Fruit fly (Drosophila melanogaster) whole organism, embryonic: ENCODE results near the gene asf1.

Source experiments
- ATbp ChIP-seq: fragments of 200-800 bp; sonication (Bioruptor generic); optimal IDR thresholded peaks from 2 replicates; lab custom pipeline; 2017; ENCODE audit warnings: missing biosample characterization, mild to moderate bottlenecking, missing genetic modification characterization, missing genetic modification reagents
- Atf-2 ChIP-seq: fragments of 200-800 bp; sonication (Bioruptor generic); optimal IDR thresholded peaks from 2 replicates; lab custom pipeline; 2016; ENCODE audit warnings: missing biosample characterization, missing genetic modification characterization
- BEAF-32 ChIP-seq: fragments of 200-800 bp; sonication (Bioruptor generic); optimal IDR thresholded peaks from 3 replicates; lab custom pipeline; 2017; ENCODE audit warnings: missing biosample characterization, missing genetic modification characterization, mild to moderate bottlenecking, moderate library complexity, missing genetic modification reagents
- Bgb ChIP-seq: fragments of 200-800 bp; sonication (Bioruptor generic); IDR thresholded peaks from 2 replicates; pipeline ENCODE4 v1.3.6; 2022; ENCODE audit warnings: missing biosample characterization, missing genetic modification characterization; ENCODE audit not compliant: partially characterized antibody
- Blimp-1 ChIP-seq: fragments of 200-800 bp; sonication (Bioruptor generic); optimal IDR thresholded peaks from 3 replicates; lab custom pipeline; 2018; ENCODE audit warnings: missing biosample characterization, missing genetic modification characterization, mild to moderate bottlenecking, moderate library complexity, missing genetic modification reagents
- CG10565 ChIP-seq: fragments of 200-800 bp; sonication (Bioruptor generic); optimal IDR thresholded peaks from 3 replicates; lab custom pipeline; 2016; ENCODE audit warnings: missing biosample characterization, mild to moderate bottlenecking, missing genetic modification characterization
- CG11085 ChIP-seq: fragments of 200-800 bp; sonication (Bioruptor generic); IDR thresholded peaks from 2 replicates; pipeline ENCODE4 v1.3.6; 2022; ENCODE audit warnings: missing biosample characterization, missing genetic modification characterization
- CG11695 ChIP-seq: fragments of 200-800 bp; sonication (Bioruptor generic); IDR thresholded peaks from 3 replicates; pipeline ENCODE4 v1.3.6; 2022; ENCODE audit warnings: missing biosample characterization, missing genetic modification characterization
- CG11696 ChIP-seq: fragments of 200-800 bp; sonication (Bioruptor generic); IDR thresholded peaks from 2 replicates; pipeline ENCODE4 v1.3.6; 2022; ENCODE audit warnings: missing biosample characterization, missing genetic modification characterization
- CG12942 ChIP-seq: fragments of 200-800 bp; sonication (Bioruptor generic); optimal IDR thresholded peaks from 3 replicates; lab custom pipeline; 2016; ENCODE audit warnings: missing biosample characterization, missing genetic modification characterization
- CG14667 ChIP-seq: fragments of 200-800 bp; sonication (Bioruptor generic); IDR thresholded peaks from 2 replicates; pipeline ENCODE4 v1.3.6; 2022; ENCODE audit warnings: missing biosample characterization, missing genetic modification characterization
- CG15073 ChIP-seq: fragments of 200-800 bp; sonication (Bioruptor generic); optimal IDR thresholded peaks from 2 replicates; lab custom pipeline; 2016; ENCODE audit warnings: missing biosample characterization, missing genetic modification characterization
- CG18599 ChIP-seq: fragments of 200-800 bp; sonication (Bioruptor generic); optimal IDR thresholded peaks from 3 replicates; lab custom pipeline; 2017; ENCODE audit warnings: missing biosample characterization, missing genetic modification characterization, mild to moderate bottlenecking, moderate library complexity, missing genetic modification reagents
- CG4360 ChIP-seq: fragments of 200-800 bp; sonication (Bioruptor generic); IDR thresholded peaks from 2 replicates; pipeline ENCODE4 v1.3.6; 2022; ENCODE audit warnings: missing biosample characterization, missing genetic modification characterization
- CG4617 ChIP-seq: fragments of 200-800 bp; sonication (Bioruptor generic); optimal IDR thresholded peaks from 3 replicates; lab custom pipeline; 2016; ENCODE audit warnings: missing biosample characterization, missing genetic modification characterization, borderline replicate concordance
- CG4820 ChIP-seq: fragments of 200-800 bp; sonication (Bioruptor generic); optimal IDR thresholded peaks from 3 replicates; lab custom pipeline; 2016; ENCODE audit warnings: missing biosample characterization, missing genetic modification characterization
- CG5953 ChIP-seq: fragments of 200-800 bp; sonication (Bioruptor generic); IDR thresholded peaks from 2 replicates; pipeline ENCODE4 v1.3.6; 2022; ENCODE audit warnings: missing biosample characterization, missing genetic modification characterization
- CG6272 ChIP-seq: fragments of 200-800 bp; sonication (Bioruptor generic); IDR thresholded peaks from 2 replicates; pipeline ENCODE4 v1.3.6; 2022; ENCODE audit warnings: missing biosample characterization, missing genetic modification characterization
- CG7271 ChIP-seq: fragments of 200-800 bp; sonication (Bioruptor generic); optimal IDR thresholded peaks from 2 replicates; lab custom pipeline; 2018; ENCODE audit warnings: missing biosample characterization, mild to moderate bottlenecking, missing genetic modification characterization, moderate library complexity
- Camta ChIP-seq: fragments of 200-800 bp; sonication (Bioruptor generic); optimal IDR thresholded peaks from 2 replicates; lab custom pipeline; 2016; ENCODE audit warnings: missing biosample characterization, missing genetic modification characterization
- CrebB ChIP-seq: fragments of 200-800 bp; sonication (Bioruptor generic); optimal IDR thresholded peaks from 3 replicates; lab custom pipeline; 2018; ENCODE audit warnings: missing biosample characterization, mild to moderate bottlenecking, missing genetic modification characterization
- Dip2 ChIP-seq: fragments of 200-800 bp; sonication (Bioruptor generic); IDR thresholded peaks from 2 replicates; pipeline ENCODE4 v1.3.6; 2022; ENCODE audit warnings: missing biosample characterization, missing genetic modification characterization
- E2f2 ChIP-seq: fragments of 200-800 bp; sonication (Bioruptor generic); IDR thresholded peaks from 2 replicates; pipeline ENCODE4 v1.3.6; 2022; ENCODE audit warnings: missing biosample characterization, missing genetic modification characterization
- ERR ChIP-seq: fragments of 200-800 bp; sonication (Bioruptor generic); optimal IDR thresholded peaks from 2 replicates; lab custom pipeline; 2016; ENCODE audit warnings: missing biosample characterization, missing genetic modification characterization
- Eip74EF ChIP-seq, 2 experiments: fragments of 200-800 bp in 1 of 2; fragments of >200 bp in 1 of 2; sonication (Bioruptor generic) in 1 of 2; optimal IDR thresholded peaks; 2 replicates each; lab custom pipeline; 2017 to 2019; ENCODE audit warnings: missing biosample characterization in 2 of 2, missing genetic modification characterization in 2 of 2, mild to moderate bottlenecking in 1 of 2, moderate library complexity in 1 of 2
- Fer1 ChIP-seq: fragments of 200-800 bp; sonication (Bioruptor generic); optimal IDR thresholded peaks from 2 replicates; lab custom pipeline; 2017; ENCODE audit warnings: missing biosample characterization, mild to moderate bottlenecking, missing genetic modification characterization
- Fer3 ChIP-seq: fragments of 200-800 bp; sonication (Bioruptor generic); optimal IDR thresholded peaks from 2 replicates; lab custom pipeline; 2018; ENCODE audit warnings: missing biosample characterization, mild to moderate bottlenecking, missing genetic modification characterization, moderate library complexity
- HLH54F ChIP-seq: fragments of 200-800 bp; sonication (Bioruptor generic); optimal IDR thresholded peaks from 3 replicates; lab custom pipeline; 2016; ENCODE audit warnings: missing biosample characterization, missing genetic modification characterization
- Jarid2 ChIP-seq: fragments of 200-800 bp; sonication (Bioruptor generic); optimal IDR thresholded peaks from 3 replicates; lab custom pipeline; 2017; ENCODE audit warnings: mild to moderate bottlenecking, missing biosample characterization, missing genetic modification reagents, missing genetic modification characterization
- Mes4 ChIP-seq: fragments of 200-800 bp; sonication (Bioruptor generic); optimal IDR thresholded peaks from 2 replicates; lab custom pipeline; 2016; ENCODE audit warnings: missing biosample characterization, missing genetic modification characterization
- NC2α ChIP-seq: fragments of 200-800 bp; sonication (Bioruptor generic); optimal IDR thresholded peaks from 2 replicates; lab custom pipeline; 2016; ENCODE audit warnings: missing biosample characterization, missing genetic modification characterization
- Neu2 ChIP-seq: fragments of 200-800 bp; sonication (Bioruptor generic); optimal IDR thresholded peaks from 3 replicates; lab custom pipeline; 2016; ENCODE audit warnings: missing biosample characterization, missing genetic modification characterization, borderline replicate concordance
- Nf-YC ChIP-seq: fragments of 200-800 bp; optimal IDR thresholded peaks from 3 replicates; lab custom pipeline; 2019; ENCODE audit warnings: missing biosample characterization, mild to moderate bottlenecking, missing genetic modification characterization, moderate library complexity
- Oli ChIP-seq: fragments of 200-800 bp; sonication (Bioruptor generic); optimal IDR thresholded peaks from 2 replicates; lab custom pipeline; 2018; ENCODE audit warnings: missing biosample characterization, mild to moderate bottlenecking, missing genetic modification characterization, moderate library complexity
- Optix ChIP-seq: fragments of 200-800 bp; sonication (Bioruptor generic); IDR thresholded peaks from 3 replicates; pipeline ENCODE4 v1.3.6; 2022; ENCODE audit warnings: missing biosample characterization, missing genetic modification characterization
- Rx ChIP-seq: fragments of 200-800 bp; sonication (Bioruptor generic); IDR thresholded peaks from 2 replicates; pipeline ENCODE4 v1.3.6; 2022; ENCODE audit warnings: missing biosample characterization, missing genetic modification characterization
- Sin3A ChIP-seq: fragments of >200 bp; optimal IDR thresholded peaks from 2 replicates; lab custom pipeline; 2018
- Trl ChIP-seq, 3 experiments: fragments of >200 bp in 2 of 3; fragments of 200-800 bp in 1 of 3; sonication (Bioruptor generic) in 1 of 3; optimal IDR thresholded peaks; 2 replicates in 1 of 3; 3 replicates in 2 of 3; lab custom pipeline; 2016 to 2017; ENCODE audit warnings: missing biosample characterization in 1 of 3, missing genetic modification characterization in 1 of 3
- abd-A ChIP-seq: fragments of 200-800 bp; sonication (Bioruptor generic); optimal IDR thresholded peaks from 3 replicates; lab custom pipeline; 2019; ENCODE audit warnings: missing biosample characterization, mild to moderate bottlenecking, missing genetic modification characterization, moderate library complexity
- btn ChIP-seq: fragments of 200-800 bp; sonication (Bioruptor generic); optimal IDR thresholded peaks from 2 replicates; lab custom pipeline; 2016; ENCODE audit warnings: missing biosample characterization, missing genetic modification characterization
- cad ChIP-seq: fragments of >200 bp; optimal IDR thresholded peaks from 2 replicates; lab custom pipeline; 2017; ENCODE audit warnings: missing biosample characterization, missing genetic modification characterization
- da ChIP-seq: fragments of 200-800 bp; sonication (Bioruptor generic); optimal IDR thresholded peaks from 2 replicates; lab custom pipeline; 2016; ENCODE audit warnings: missing biosample characterization, missing genetic modification characterization
- dan ChIP-seq: fragments of 200-800 bp; sonication (Bioruptor generic); IDR thresholded peaks from 2 replicates; pipeline ENCODE4 v1.3.6; 2022; ENCODE audit warnings: missing biosample characterization, missing genetic modification characterization
- gsb ChIP-seq: fragments of 200-800 bp; sonication (Bioruptor generic); IDR thresholded peaks from 2 replicates; pipeline ENCODE4 v1.3.6; 2022; ENCODE audit warnings: missing biosample characterization, missing genetic modification characterization
- h ChIP-seq: fragments of >200 bp; optimal IDR thresholded peaks from 2 replicates; lab custom pipeline; 2017
- ham ChIP-seq: fragments of 200-800 bp; sonication (Bioruptor generic); IDR thresholded peaks from 2 replicates; pipeline ENCODE4 v1.3.6; 2022; ENCODE audit warnings: missing biosample characterization, missing genetic modification characterization
- kni ChIP-seq: fragments of 200-800 bp; sonication (Bioruptor generic); optimal IDR thresholded peaks from 3 replicates; lab custom pipeline; 2017; ENCODE audit warnings: mild to moderate bottlenecking, missing biosample characterization, missing genetic modification reagents, missing genetic modification characterization
- odd ChIP-seq: fragments of 200-800 bp; sonication (Bioruptor generic); optimal IDR thresholded peaks from 2 replicates; lab custom pipeline; 2017; ENCODE audit warnings: missing biosample characterization, mild to moderate bottlenecking, missing genetic modification characterization
- org-1 ChIP-seq: fragments of 200-800 bp; sonication (Bioruptor generic); optimal IDR thresholded peaks from 2 replicates; lab custom pipeline; 2017; ENCODE audit warnings: missing biosample characterization, missing genetic modification characterization
- sqz ChIP-seq: fragments of 200-800 bp; sonication (Bioruptor generic); optimal IDR thresholded peaks from 3 replicates; lab custom pipeline; 2018; ENCODE audit warnings: missing biosample characterization, mild to moderate bottlenecking, missing genetic modification characterization
- trh ChIP-seq: fragments of 200-800 bp; sonication (Bioruptor generic); optimal IDR thresholded peaks from 2 replicates; lab custom pipeline; 2016; ENCODE audit warnings: missing biosample characterization, missing genetic modification characterization

The asf1 gene

DNA sequence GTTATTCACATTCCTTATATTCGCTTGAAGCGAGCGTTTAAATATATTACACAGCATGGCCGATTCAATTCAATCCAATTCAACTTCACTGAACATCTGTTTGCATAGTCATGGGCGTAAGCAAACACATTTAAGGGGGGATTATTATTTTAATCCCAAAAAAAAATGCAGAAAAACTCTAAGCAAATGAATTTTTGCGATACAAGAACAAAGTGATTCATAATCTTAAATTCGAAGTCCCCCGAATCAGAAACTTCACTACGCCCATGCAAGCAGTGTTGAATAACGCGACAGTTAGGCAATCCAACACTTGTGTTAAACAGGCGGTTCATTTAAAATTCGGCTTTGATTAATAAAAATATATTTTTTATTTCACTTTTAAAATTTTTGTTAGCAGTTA, 28.3 kb upstream of the asf1 start, which contains the start of gene CG14100 (continued):
- TF ChIP-seq NC2α (GFP tag; lab: Kevin White, UChicago) = peak; percentile 100
- peak; percentile 99 for TF ChIP-seq CG11696 (GFP tag; lab: Robert Waterston, UW)
- TF ChIP-seq ERR (GFP tag; lab: Kevin White, UChicago) = peak; percentile 100
- peak; percentile 100 for TF ChIP-seq CG5953 (GFP tag; lab: Robert Waterston, UW)
- TF ChIP-seq h (lab: Kevin White, UChicago) = no peak
- TF ChIP-seq Atf-2 (GFP tag; lab: Kevin White, UChicago) = peak; percentile 100
- peak; percentile 100 for TF ChIP-seq CrebB (tag; lab: Kevin White, UChicago)
- peak; percentile 100 for TF ChIP-seq CG4820 (GFP tag; lab: Kevin White, UChicago)
- peak; percentile 100 for TF ChIP-seq CG11695 (GFP tag; lab: Robert Waterston, UW)
- TF ChIP-seq CG15073 (GFP tag; lab: Kevin White, UChicago) = peak; percentile 97
- TF ChIP-seq Jarid2 (GFP tag; lab: Kevin White, UChicago) = peak; percentile 99
- peak; percentile 100 for TF ChIP-seq Fer3 (tag; lab: Kevin White, UChicago)
- peak; percentile 99 for TF ChIP-seq abd-A (tag; lab: Kevin White, UChicago)
- peak; percentile 100 for TF ChIP-seq CG11085 (GFP tag; lab: Robert Waterston, UW)
- TF ChIP-seq Oli (tag; lab: Kevin White, UChicago) = peak; percentile 100
- TF ChIP-seq Sin3A (lab: Kevin White, UChicago) = peak; percentile 11
- peak; percentile 100 for TF ChIP-seq CG7271 (tag; lab: Kevin White, UChicago)
- peak; percentile 100 for TF ChIP-seq ham
- TF ChIP-seq Eip74EF (GFP tag; optimal IDR thresholded peaks at IDR 0.05; lab: Kevin White, UChicago) = peak in 1 of 2 experiments; percentile 100
- TF ChIP-seq Neu2 = peak; percentile 100
- peak; percentile 100 for TF ChIP-seq CG10565
- peak; percentile 97 for TF ChIP-seq Nf-YC (tag; lab: Kevin White, UChicago)
- TF ChIP-seq CG12942 = peak; percentile 100
- peak; percentile 100 for TF ChIP-seq Optix (GFP tag; lab: Robert Waterston, UW)
- peak; percentile 100 for TF ChIP-seq da (GFP tag; lab: Kevin White, UChicago)
- peak; percentile 100 for TF ChIP-seq HLH54F (GFP tag; lab: Kevin White, UChicago)
- peak; percentile 100 for TF ChIP-seq btn
- TF ChIP-seq Mes4 (GFP tag; lab: Kevin White, UChicago) = peak; percentile 100
- TF ChIP-seq Trl (optimal IDR thresholded peaks at IDR 0.05; lab: Kevin White, UChicago) = no peak
- peak; percentile 100 for TF ChIP-seq Trl (GFP tag; optimal IDR thresholded peaks at IDR 0.05; lab: Kevin White, UChicago)
- peak; percentile 100 for TF ChIP-seq odd (GFP tag; lab: Kevin White, UChicago)
- peak; percentile 100 for TF ChIP-seq Camta (GFP tag; lab: Kevin White, UChicago)
- peak; percentile 100 for TF ChIP-seq ATbp
- TF ChIP-seq Blimp-1 (GFP tag; lab: Kevin White, UChicago) = peak; percentile 100
- peak; percentile 100 for TF ChIP-seq CG18599
- TF ChIP-seq CG6272 (GFP tag; lab: Robert Waterston, UW) = peak; percentile 100
- peak; percentile 100 for TF ChIP-seq gsb (GFP tag; lab: Robert Waterston, UW)
- TF ChIP-seq org-1 = peak; percentile 100
- peak; percentile 100 for TF ChIP-seq dan
- no peak for TF ChIP-seq cad (GFP tag; lab: Kevin White, UChicago)
- TF ChIP-seq trh (GFP tag; lab: Kevin White, UChicago) = peak; percentile 100
- TF ChIP-seq kni (GFP tag; lab: Kevin White, UChicago) = peak; percentile 100
- TF ChIP-seq E2f2 = peak; percentile 100
- TF ChIP-seq CG4617 (GFP tag; lab: Kevin White, UChicago) = peak; percentile 100
- peak; percentile 100 for TF ChIP-seq Fer1 (GFP tag; lab: Kevin White, UChicago)
- TF ChIP-seq Dip2 (GFP tag; lab: Robert Waterston, UW) = peak; percentile 87
- TF ChIP-seq CG4360 (GFP tag; lab: Robert Waterston, UW) = peak; percentile 98
- no peak for TF ChIP-seq Bgb
- peak; percentile 100 for TF ChIP-seq CG14667 (GFP tag; lab: Robert Waterston, UW)
- TF ChIP-seq BEAF-32 (GFP tag; lab: Kevin White, UChicago) = peak; percentile 63
- TF ChIP-seq sqz (GFP tag; lab: Kevin White, UChicago) = peak; percentile 100
- TF ChIP-seq Rx (GFP tag; lab: Robert Waterston, UW) = peak; percentile 100
